Worm (Caenorhabditis elegans) whole organism, midembryonic: ENCODE measurements around the gene arrd-7.
A peak's percentile ranks its signal among the peaks of the same experiment; 100 is the strongest.

ENCODE experiments used
- T22C8.4 ChIP-seq: fragments of 200-800 bp; sonication (Bioruptor generic); IDR thresholded peaks from 2 replicates; pipeline ENCODE4 v1.3.6; 2022; ENCODE audit warnings: missing genetic modification characterization, missing compliant biosample characterization
- klf-2 ChIP-seq: fragments of 200-800 bp; sonication (Bioruptor generic); conservative IDR thresholded peaks from 2 replicates; pipeline ENCODE4 v1.3.6; 2022; ENCODE audit warnings: missing genetic modification reagents, missing genetic modification characterization, missing compliant biosample characterization
- med-1 ChIP-seq: sonication (generic microtip); optimal IDR thresholded peaks from 2 replicates; lab custom pipeline; 2017; ENCODE audit warnings: missing genetic modification characterization, mild to moderate bottlenecking, missing compliant biosample characterization, antibody characterized with exemption, missing genetic modification reagents; ENCODE audit not compliant: insufficient read depth
- ref-1 ChIP-seq: fragments of 200-800 bp; sonication (Bioruptor generic); conservative IDR thresholded peaks from 2 replicates; pipeline ENCODE4 v1.3.6; 2022; ENCODE audit warnings: missing genetic modification reagents, missing genetic modification characterization, missing compliant biosample characterization
- tab-1 ChIP-seq: fragments of 200-800 bp; sonication (Bioruptor generic); IDR thresholded peaks from 2 replicates; pipeline ENCODE4 v1.3.6; 2022; ENCODE audit warnings: missing genetic modification characterization, missing compliant biosample characterization
- ztf-23 ChIP-seq: fragments of 200-800 bp; sonication (Bioruptor generic); IDR thresholded peaks from 2 replicates; pipeline ENCODE4 v1.3.6; 2022; ENCODE audit warnings: missing genetic modification reagents, missing genetic modification characterization, missing compliant biosample characterization

DNA sequence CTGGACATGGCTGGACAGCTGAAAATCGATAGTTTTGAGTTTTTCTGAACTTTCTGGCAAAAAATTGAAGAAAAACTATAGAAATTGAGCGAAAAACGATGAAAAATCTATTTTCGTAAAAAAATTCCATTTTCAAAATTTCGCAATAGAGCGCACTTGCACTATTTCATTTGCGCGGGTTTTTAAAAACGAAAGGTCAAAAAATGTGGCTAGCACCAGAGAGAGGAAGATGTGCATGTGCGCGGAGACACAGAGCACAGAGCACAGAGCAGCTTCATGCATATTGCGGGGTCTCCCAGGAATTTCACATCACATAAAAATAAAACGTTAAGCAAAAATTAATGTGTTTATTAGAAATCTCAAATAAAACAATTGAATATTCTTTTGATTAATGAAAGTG is 45.4 kb upstream of the arrd-7 start, which contains the start of gene Y17G7B.18:
- TF ChIP-seq med-1 (GFP tag; lab: Kevin White, UChicago) (no peak), ref-1 (no peak), klf-2 (GFP tag; lab: Robert Waterston, UW) (no peak), tab-1 (no peak), T22C8.4 (GFP tag; lab: Robert Waterston, UW) (no peak), ztf-23 (GFP tag; lab: Robert Waterston, UW) (0 out of 2 replicates have a peak, but pooled peaks have one; percentile 37)
